Fruit fly (Drosophila melanogaster) whole organism, embryonic: ENCODE results near the gene Ptx1.

ENCODE experiments used
- B-H1 ChIP-seq: fragments of 200-800 bp; sonication (Bioruptor generic); IDR thresholded peaks from 3 replicates; pipeline ENCODE4 v1.3.6; 2022; ENCODE audit warnings: missing biosample characterization, missing genetic modification characterization
- Bdp1 ChIP-seq: fragments of 200-800 bp; sonication (Bioruptor generic); optimal IDR thresholded peaks from 3 replicates; lab custom pipeline; 2016; ENCODE audit warnings: missing biosample characterization, missing genetic modification characterization
- C15 ChIP-seq: fragments of 200-800 bp; sonication (Bioruptor generic); IDR thresholded peaks from 3 replicates; pipeline ENCODE4 v1.3.6; 2022; ENCODE audit warnings: missing biosample characterization, missing genetic modification characterization
- CG1024 ChIP-seq: fragments of 200-800 bp; sonication (Bioruptor generic); IDR thresholded peaks from 2 replicates; pipeline ENCODE4 v1.3.6; 2022; ENCODE audit warnings: missing biosample characterization, missing genetic modification characterization
- CG10462 ChIP-seq: fragments of 200-800 bp; sonication (Bioruptor generic); optimal IDR thresholded peaks from 2 replicates; lab custom pipeline; 2016; ENCODE audit warnings: missing biosample characterization, missing genetic modification characterization
- CG11504 ChIP-seq: fragments of 200-800 bp; sonication (Bioruptor generic); optimal IDR thresholded peaks from 3 replicates; lab custom pipeline; 2019; ENCODE audit warnings: missing biosample characterization, mild to moderate bottlenecking, missing genetic modification characterization, moderate library complexity
- CG11696 ChIP-seq: fragments of 200-800 bp; sonication (Bioruptor generic); IDR thresholded peaks from 2 replicates; pipeline ENCODE4 v1.3.6; 2022; ENCODE audit warnings: missing biosample characterization, missing genetic modification characterization
- CG12071 ChIP-seq: fragments of 200-800 bp; sonication (Bioruptor generic); optimal IDR thresholded peaks from 3 replicates; lab custom pipeline; 2018; ENCODE audit warnings: missing biosample characterization, mild to moderate bottlenecking, missing genetic modification characterization
- CG14050 ChIP-seq: fragments of 200-800 bp; sonication (Bioruptor generic); IDR thresholded peaks from 3 replicates; pipeline ENCODE4 v1.3.6; 2022; ENCODE audit warnings: missing biosample characterization, missing genetic modification characterization
- CG15269 ChIP-seq: fragments of 200-800 bp; sonication (Bioruptor generic); optimal IDR thresholded peaks from 2 replicates; lab custom pipeline; 2018; ENCODE audit warnings: missing biosample characterization, mild to moderate bottlenecking, missing genetic modification characterization, moderate library complexity
- CG1529 ChIP-seq: fragments of 200-800 bp; sonication (Bioruptor generic); optimal IDR thresholded peaks from 3 replicates; lab custom pipeline; 2018; ENCODE audit warnings: missing biosample characterization, missing genetic modification characterization
- CG16779 ChIP-seq: fragments of 200-800 bp; sonication (Bioruptor generic); IDR thresholded peaks from 2 replicates; pipeline ENCODE4 v1.3.6; 2022; ENCODE audit warnings: missing biosample characterization, missing genetic modification characterization
- CG17359 ChIP-seq: fragments of 200-800 bp; sonication (Bioruptor generic); optimal IDR thresholded peaks from 3 replicates; lab custom pipeline; 2018; ENCODE audit warnings: missing biosample characterization, mild to moderate bottlenecking, missing genetic modification characterization, moderate library complexity
- CG18476 ChIP-seq: fragments of 200-800 bp; sonication (Bioruptor generic); optimal IDR thresholded peaks from 2 replicates; lab custom pipeline; 2016; ENCODE audit warnings: missing biosample characterization, mild to moderate bottlenecking, missing genetic modification characterization
- CG30431 ChIP-seq: fragments of 200-800 bp; sonication (Bioruptor generic); optimal IDR thresholded peaks from 2 replicates; lab custom pipeline; 2017; ENCODE audit warnings: missing biosample characterization, missing genetic modification characterization
- CG31365 ChIP-seq: fragments of 200-800 bp; sonication (Bioruptor generic); optimal IDR thresholded peaks from 2 replicates; lab custom pipeline; 2018; ENCODE audit warnings: missing biosample characterization, mild to moderate bottlenecking, missing genetic modification characterization
- CG3995 ChIP-seq: fragments of 200-800 bp; sonication (Bioruptor generic); optimal IDR thresholded peaks from 3 replicates; lab custom pipeline; 2016; ENCODE audit warnings: missing biosample characterization, missing genetic modification characterization
- CG43689 ChIP-seq: fragments of 200-800 bp; sonication (Bioruptor generic); IDR thresholded peaks from 2 replicates; pipeline ENCODE4 v1.3.6; 2022; ENCODE audit warnings: missing biosample characterization, missing genetic modification characterization
- CG6854 ChIP-seq: fragments of 200-800 bp; sonication (Bioruptor generic); optimal IDR thresholded peaks from 3 replicates; lab custom pipeline; 2017; ENCODE audit warnings: missing biosample characterization, mild to moderate bottlenecking, missing genetic modification characterization
- CG9215 ChIP-seq: fragments of 200-800 bp; sonication (Bioruptor generic); IDR thresholded peaks from 2 replicates; pipeline ENCODE4 v1.3.6; 2022; ENCODE audit warnings: missing biosample characterization, missing genetic modification characterization
- Doc3 ChIP-seq: fragments of 200-800 bp; sonication (Bioruptor generic); IDR thresholded peaks from 3 replicates; pipeline ENCODE4 v1.3.6; 2022; ENCODE audit warnings: missing biosample characterization, missing genetic modification characterization; ENCODE audit not compliant: partially characterized antibody
- Gsc ChIP-seq: fragments of 200-800 bp; sonication (Bioruptor generic); IDR thresholded peaks from 2 replicates; pipeline ENCODE4 v1.3.6; 2022; ENCODE audit warnings: missing biosample characterization, missing genetic modification characterization
- HLH3B ChIP-seq: fragments of 200-800 bp; sonication (Bioruptor generic); IDR thresholded peaks from 2 replicates; pipeline ENCODE4 v1.3.6; 2022; ENCODE audit warnings: missing biosample characterization, missing genetic modification characterization
- Hr39 ChIP-seq: fragments of >200 bp; optimal IDR thresholded peaks from 2 replicates; lab custom pipeline; 2017
- Hr78 ChIP-seq, 2 experiments: fragments of 200-800 bp in 1 of 2; fragments of >200 bp in 1 of 2; sonication (Bioruptor generic) in 1 of 2; optimal IDR thresholded peaks; 2 replicates each; lab custom pipeline; 2017 to 2019; ENCODE audit warnings: missing biosample characterization in 2 of 2, missing genetic modification characterization in 2 of 2, mild to moderate bottlenecking in 1 of 2, moderate library complexity in 1 of 2
- MBD-R2 ChIP-seq: fragments of 200-800 bp; sonication (Bioruptor generic); IDR thresholded peaks from 2 replicates; pipeline ENCODE4 v1.3.6; 2022; ENCODE audit warnings: missing biosample characterization, missing genetic modification characterization
- Sox102F ChIP-seq: fragments of 200-800 bp; sonication (Bioruptor generic); optimal IDR thresholded peaks from 2 replicates; lab custom pipeline; 2018; ENCODE audit warnings: missing biosample characterization, mild to moderate bottlenecking, missing genetic modification characterization, moderate library complexity
- Usf ChIP-seq: fragments of 200-800 bp; sonication (Bioruptor generic); optimal IDR thresholded peaks from 2 replicates; lab custom pipeline; 2017; ENCODE audit warnings: missing genotype, missing biosample characterization, missing genetic modification characterization
- bsh ChIP-seq, 2 experiments: fragments of 200-800 bp; sonication (Bioruptor generic); optimal IDR thresholded peaks; 2 replicates each; lab custom pipeline; 2017 to 2018; ENCODE audit warnings: mild to moderate bottlenecking in 2 of 2, missing biosample characterization in 2 of 2, missing genetic modification characterization in 2 of 2, moderate library complexity in 1 of 2
- da ChIP-seq: fragments of 200-800 bp; sonication (Bioruptor generic); optimal IDR thresholded peaks from 2 replicates; lab custom pipeline; 2016; ENCODE audit warnings: missing biosample characterization, missing genetic modification characterization
- dysf ChIP-seq: fragments of 200-800 bp; sonication (Bioruptor generic); IDR thresholded peaks from 3 replicates; pipeline ENCODE4 v1.3.6; 2022; ENCODE audit warnings: missing biosample characterization, missing genetic modification characterization
- exex ChIP-seq: fragments of 200-800 bp; sonication (Bioruptor generic); optimal IDR thresholded peaks from 4 replicates; lab custom pipeline; 2018; ENCODE audit warnings: missing biosample characterization, mild to moderate bottlenecking, missing genetic modification characterization, moderate library complexity
- gce ChIP-seq: fragments of 200-800 bp; sonication (Bioruptor generic); IDR thresholded peaks from 3 replicates; pipeline ENCODE4 v1.3.6; 2022; ENCODE audit warnings: missing biosample characterization, missing genetic modification characterization
- gsb ChIP-seq: fragments of 200-800 bp; sonication (Bioruptor generic); IDR thresholded peaks from 2 replicates; pipeline ENCODE4 v1.3.6; 2022; ENCODE audit warnings: missing biosample characterization, missing genetic modification characterization
- gsb-n ChIP-seq: fragments of 200-800 bp; sonication (Bioruptor generic); optimal IDR thresholded peaks from 3 replicates; lab custom pipeline; 2018; ENCODE audit warnings: missing biosample characterization, mild to moderate bottlenecking, missing genetic modification characterization
- her ChIP-seq: fragments of 200-800 bp; sonication (Bioruptor generic); optimal IDR thresholded peaks from 2 replicates; lab custom pipeline; 2016; ENCODE audit warnings: missing biosample characterization, missing genetic modification characterization
- jing ChIP-seq: fragments of 200-800 bp; sonication (Bioruptor generic); optimal IDR thresholded peaks from 2 replicates; lab custom pipeline; 2018; ENCODE audit warnings: missing biosample characterization, mild to moderate bottlenecking, missing genetic modification characterization
- lov ChIP-seq, 2 experiments: fragments of 200-800 bp in 1 of 2; fragments of >200 bp in 1 of 2; sonication (Bioruptor generic) in 1 of 2; IDR thresholded peaks in 1 of 2; optimal IDR thresholded peaks in 1 of 2; 2 replicates in 1 of 2; 3 replicates in 1 of 2; pipeline versions ENCODE4 v1.3.6 to Lab custom; 2017 to 2022; ENCODE audit warnings: missing biosample characterization in 1 of 2, missing genetic modification characterization in 1 of 2
- pros ChIP-seq: fragments of 200-800 bp; sonication (Bioruptor generic); optimal IDR thresholded peaks from 3 replicates; lab custom pipeline; 2019; ENCODE audit warnings: missing biosample characterization, mild to moderate bottlenecking, missing genetic modification characterization, moderate library complexity
- rib ChIP-seq: fragments of 200-800 bp; sonication (Bioruptor generic); IDR thresholded peaks from 2 replicates; pipeline ENCODE4 v1.3.6; 2022; ENCODE audit warnings: missing biosample characterization, missing genetic modification characterization
- schlank ChIP-seq: fragments of 200-800 bp; sonication (Bioruptor generic); optimal IDR thresholded peaks from 2 replicates; lab custom pipeline; 2018; ENCODE audit warnings: missing biosample characterization, mild to moderate bottlenecking, missing genetic modification characterization
- scrt ChIP-seq: fragments of 200-800 bp; sonication (Bioruptor generic); optimal IDR thresholded peaks from 2 replicates; lab custom pipeline; 2018; ENCODE audit warnings: missing biosample characterization, mild to moderate bottlenecking, missing genetic modification characterization, moderate library complexity
- tin ChIP-seq: fragments of 200-800 bp; sonication (Bioruptor generic); optimal IDR thresholded peaks from 3 replicates; lab custom pipeline; 2016; ENCODE audit warnings: missing biosample characterization, missing genetic modification characterization
- tup ChIP-seq: fragments of 200-800 bp; sonication (Bioruptor generic); optimal IDR thresholded peaks from 2 replicates; lab custom pipeline; 2016; ENCODE audit warnings: missing biosample characterization, mild to moderate bottlenecking, missing genetic modification characterization, moderate library complexity
- twi ChIP-seq: fragments of 200-800 bp; optimal IDR thresholded peaks from 2 replicates; lab custom pipeline; 2019; ENCODE audit warnings: missing biosample characterization, mild to moderate bottlenecking, missing genetic modification characterization, moderate library complexity
- vnd ChIP-seq: fragments of 200-800 bp; sonication (Bioruptor generic); IDR thresholded peaks from 3 replicates; pipeline ENCODE4 v1.3.6; 2022; ENCODE audit warnings: missing biosample characterization, missing genetic modification characterization; ENCODE audit not compliant: partially characterized antibody
- vvl ChIP-seq: fragments of 200-800 bp; sonication (Bioruptor generic); IDR thresholded peaks from 2 replicates; pipeline ENCODE4 v1.3.6; 2022; ENCODE audit warnings: missing biosample characterization, missing genetic modification characterization
- zfh2 ChIP-seq: fragments of 200-800 bp; sonication (Bioruptor generic); optimal IDR thresholded peaks from 2 replicates; lab custom pipeline; 2016; ENCODE audit warnings: missing biosample characterization, missing genetic modification characterization

Gene Ptx1

DNA sequence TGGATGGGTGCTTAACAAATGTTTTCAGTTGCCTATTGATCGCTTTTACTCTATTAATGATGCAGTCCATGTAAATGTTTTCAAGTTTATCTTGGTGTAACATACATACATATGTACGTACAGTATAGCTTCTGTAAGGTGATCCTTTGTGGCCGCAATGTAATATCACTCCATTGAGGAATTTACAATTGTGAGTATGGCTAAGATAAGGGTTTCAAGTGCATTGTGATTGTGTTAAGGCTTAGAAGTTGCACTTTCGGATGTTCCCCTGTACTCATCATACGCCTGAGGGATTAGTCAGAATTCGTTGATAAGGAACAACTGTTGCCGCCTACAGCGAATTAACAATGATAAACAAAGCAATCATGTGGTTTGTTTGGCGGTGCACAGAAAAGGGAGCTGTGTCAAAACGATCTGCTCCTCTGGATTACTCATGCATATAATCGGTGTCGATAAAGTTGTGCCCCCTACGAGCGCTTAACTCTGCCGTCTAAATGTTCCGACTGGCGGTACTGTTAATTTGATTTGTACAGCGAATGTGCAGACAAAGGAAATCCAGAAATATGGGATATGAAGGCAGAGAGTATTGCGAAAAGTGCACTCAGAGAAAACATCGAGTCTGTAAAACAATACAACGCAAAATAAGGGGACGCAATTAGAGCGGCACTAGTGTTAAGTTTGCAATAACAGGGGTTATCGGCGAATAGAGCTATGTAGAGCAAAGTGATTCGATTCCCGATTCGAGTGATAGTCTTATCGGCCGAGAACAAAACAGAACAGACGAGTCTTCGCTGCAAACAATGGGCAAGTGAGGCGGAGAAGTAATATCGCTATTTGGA, 24.6 kb upstream of the Ptx1 start (continued):
- TF ChIP-seq Gsc (GFP tag; lab: Robert Waterston, UW) (peak; percentile 42), CG12071 (GFP tag; lab: Kevin White, UChicago) (peak; percentile 67), CG18476 (no peak), CG15269 (tag; lab: Kevin White, UChicago) (no peak), bsh (GFP tag; optimal IDR thresholded peaks at IDR 0.05; lab: Kevin White, UChicago) (peak; percentile 11 to 74), CG30431 (GFP tag; lab: Kevin White, UChicago) (peak; percentile 42), CG9215 (GFP tag; lab: Robert Waterston, UW) (peak; percentile 45; the same call in 1 of the 2 replicates), C15 (0 out of 3 replicates have a peak, but pooled peaks have one; percentile 16), gsb-n (peak; percentile 46), CG6854 (no peak), B-H1 (GFP tag; lab: Robert Waterston, UW) (peak; percentile 35; the same call in 2 of the 3 replicates), Usf (peak; percentile 28), gce (GFP tag; lab: Robert Waterston, UW) (peak; percentile 32; the same call in 1 of the 3 replicates), exex (tag; lab: Kevin White, UChicago) (peak; percentile 45), CG11696 (GFP tag; lab: Robert Waterston, UW) (peak; percentile 29; the same call in 1 of the 2 replicates), tup (GFP tag; lab: Kevin White, UChicago) (peak; percentile 4), CG1024 (GFP tag; lab: Robert Waterston, UW) (peak; percentile 71), Bdp1 (GFP tag; lab: Kevin White, UChicago) (no peak), vvl (GFP tag; lab: Robert Waterston, UW) (peak; percentile 78), rib (GFP tag; lab: Robert Waterston, UW) (no peak), twi (tag; lab: Kevin White, UChicago) (no peak), schlank (tag; lab: Kevin White, UChicago) (peak; percentile 41), CG11504 (tag; lab: Kevin White, UChicago) (peak; percentile 73), CG10462 (GFP tag; lab: Kevin White, UChicago) (peak; percentile 33), dysf (GFP tag; lab: Robert Waterston, UW) (peak; percentile 78), MBD-R2 (GFP tag; lab: Robert Waterston, UW) (peak; percentile 50; the same call in 1 of the 2 replicates), CG31365 (tag; lab: Kevin White, UChicago) (no peak), jing (peak; percentile 35), Hr39 (lab: Kevin White, UChicago) (no peak), Hr78 (GFP tag; optimal IDR thresholded peaks at IDR 0.05; lab: Kevin White, UChicago) (no peak), lov (optimal IDR thresholded peaks at IDR 0.05; lab: Kevin White, UChicago) (no peak), lov (GFP tag; IDR thresholded peaks at IDR 0.05; lab: Robert Waterston, UW) (peak; percentile 71; the same call in 1 of the 3 replicates), tin (peak; percentile 61), CG3995 (GFP tag; lab: Kevin White, UChicago) (peak; percentile 1), zfh2 (GFP tag; lab: Kevin White, UChicago) (peak; percentile 69), CG1529 (GFP tag; lab: Kevin White, UChicago) (peak; percentile 36), CG17359 (tag; lab: Kevin White, UChicago) (peak; percentile 74), pros (no peak), Doc3 (GFP tag; lab: Robert Waterston, UW) (no peak), her (GFP tag; lab: Kevin White, UChicago) (peak; percentile 65), CG16779 (GFP tag; lab: Robert Waterston, UW) (0 out of 2 replicates have a peak, but pooled peaks have one; percentile 32), Sox102F (GFP tag; lab: Kevin White, UChicago) (peak; percentile 71), scrt (GFP tag; lab: Kevin White, UChicago) (peak; percentile 43), da (GFP tag; lab: Kevin White, UChicago) (no peak), gsb (peak; percentile 55), vnd (GFP tag; lab: Robert Waterston, UW) (no peak), HLH3B (GFP tag; lab: Robert Waterston, UW) (peak; percentile 67), CG14050 (peak; percentile 27; the same call in 2 of the 3 replicates), CG43689 (no peak)
